Fruit fly (Drosophila melanogaster) whole organism, wandering third instar larva: ENCODE measurements around the gene Ilp8.

ENCODE experiments used
- Abd-B ChIP-seq: fragments of >200 bp; optimal IDR thresholded peaks from 2 replicates; lab custom pipeline; 2017; ENCODE audit warnings: missing biosample characterization, missing genetic modification characterization
- OdsH ChIP-seq: fragments of 200-800 bp; sonication (Bioruptor generic); optimal IDR thresholded peaks from 2 replicates; lab custom pipeline; 2016; ENCODE audit warnings: missing biosample characterization, mild to moderate bottlenecking, missing genetic modification characterization

- TF ChIP-seq Abd-B (GFP tag; lab: Kevin White, UChicago) (no peak), OdsH (no peak)
Observed at dm6 chr3L:17052388-17052905, 20.6 kb upstream of the Ilp8 start.
